Worm (Caenorhabditis elegans): ENCODE results near the gene C15H9.5.

ce11 chrX:6084439-6084838 is 8.7 kb upstream of the C15H9.5 start, which contains the start of gene C45B2.2:
- TF ChIP-seq fax-1 (tag; optimal IDR thresholded peaks at IDR 0.05), result no peak
- no peak for TF ChIP-seq C38D4.7 (GFP tag; optimal IDR thresholded peaks at IDR 0.05)
- no peak for TF ChIP-seq nfya-1 (tag; optimal IDR thresholded peaks at IDR 0.05)
- no peak for TF ChIP-seq pax-1 (tag; optimal IDR thresholded peaks at IDR 0.05)
- no peak for TF ChIP-seq elt-4 (tag; optimal IDR thresholded peaks at IDR 0.05)
- TF ChIP-seq pha-2 (tag; optimal IDR thresholded peaks at IDR 0.05), result no peak
- TF ChIP-seq ama-1 (optimal IDR thresholded peaks at IDR 0.05), result no peak
- no peak for TF ChIP-seq fkh-6 (tag; optimal IDR thresholded peaks at IDR 0.05)
- TF ChIP-seq ceh-34 (tag; optimal IDR thresholded peaks at IDR 0.05), result no peak
